Fruit fly (Drosophila melanogaster) Kc167 (cell line): ENCODE data around the gene t-Grip84.

Experiments used
- Myc ChIP-seq: fragments of >200 bp; optimal IDR thresholded peaks from 2 replicates; lab custom pipeline; 2017; ENCODE audit warnings: missing external identifiers
- Sin3A ChIP-seq: fragments of >200 bp; optimal IDR thresholded peaks from 2 replicates; lab custom pipeline; 2018; ENCODE audit warnings: missing external identifiers
- h ChIP-seq: fragments of >200 bp; optimal IDR thresholded peaks from 3 replicates; lab custom pipeline; 2018; ENCODE audit warnings: missing external identifiers
- insv ChIP-seq: fragments of >200 bp; optimal IDR thresholded peaks from 3 replicates; lab custom pipeline; 2018; ENCODE audit warnings: missing external identifiers
- psq ChIP-seq: fragments of >200 bp; optimal IDR thresholded peaks from 2 replicates; lab custom pipeline; 2017; ENCODE audit warnings: missing external identifiers
- ttk ChIP-seq: sonication (Bioruptor generic); optimal IDR thresholded peaks from 2 replicates; lab custom pipeline; 2017; ENCODE audit warnings: missing external identifiers

Gene t-Grip84

DNA sequence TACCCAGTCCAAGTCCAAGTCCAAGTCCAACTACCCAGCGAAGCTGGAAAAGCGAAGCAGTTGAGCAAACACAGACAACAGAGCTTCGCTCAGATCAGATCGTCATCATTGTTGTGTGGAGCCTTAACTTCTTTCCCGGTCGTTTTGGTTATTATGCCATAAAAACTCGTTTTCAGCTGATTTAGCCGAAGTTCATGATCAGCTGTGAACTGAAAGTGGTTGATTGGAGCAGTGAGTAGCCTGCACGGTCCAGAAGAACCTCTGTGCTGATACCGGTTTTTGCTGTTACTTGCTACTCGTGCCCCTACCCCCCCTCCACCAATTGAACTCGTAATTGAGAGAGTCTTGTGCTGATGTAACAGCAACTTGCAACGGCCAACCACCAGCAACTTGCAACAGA, 19.7 kb upstream of the t-Grip84 start:
- TF ChIP-seq h (no peak), Sin3A (no peak), ttk (no peak), insv (no peak), psq (lab: Kevin White, UChicago) (no peak), Myc (lab: Kevin White, UChicago) (no peak)

DNA sequence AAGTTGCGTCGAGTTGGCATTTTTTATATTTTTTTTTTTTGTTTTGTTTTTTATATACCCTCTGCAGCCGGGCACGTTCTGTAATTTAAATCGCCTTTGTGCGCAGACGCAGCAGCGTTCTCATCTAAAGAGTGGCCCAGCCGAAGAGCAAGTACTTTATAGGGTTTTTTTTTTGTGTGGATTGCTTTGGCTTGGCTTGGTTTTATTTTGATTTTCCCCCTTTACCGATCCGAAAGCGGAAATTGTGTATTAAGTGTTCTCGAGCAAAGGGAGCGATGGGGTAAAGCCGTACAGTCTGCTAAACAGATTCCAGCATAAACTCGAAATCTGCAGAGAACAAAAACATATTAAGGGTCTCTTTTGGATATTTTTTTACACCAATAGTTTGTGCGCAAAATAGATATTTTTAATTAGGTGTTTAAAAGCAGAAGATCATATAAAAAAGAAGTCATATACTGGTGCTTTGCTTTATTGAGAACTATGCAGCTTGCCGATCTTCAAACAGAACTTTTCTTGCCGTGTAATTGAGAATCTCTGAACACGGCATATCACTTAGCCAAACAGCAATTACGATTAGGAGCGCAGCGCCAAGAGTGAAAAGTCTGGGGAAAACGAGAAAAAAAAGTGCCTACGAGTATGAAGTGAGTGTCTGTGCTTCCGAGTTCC, 15.7 kb upstream of the t-Grip84 start:
- TF ChIP-seq ttk (no peak), h (no peak), Myc (lab: Kevin White, UChicago) (no peak), Sin3A (no peak)

DNA sequence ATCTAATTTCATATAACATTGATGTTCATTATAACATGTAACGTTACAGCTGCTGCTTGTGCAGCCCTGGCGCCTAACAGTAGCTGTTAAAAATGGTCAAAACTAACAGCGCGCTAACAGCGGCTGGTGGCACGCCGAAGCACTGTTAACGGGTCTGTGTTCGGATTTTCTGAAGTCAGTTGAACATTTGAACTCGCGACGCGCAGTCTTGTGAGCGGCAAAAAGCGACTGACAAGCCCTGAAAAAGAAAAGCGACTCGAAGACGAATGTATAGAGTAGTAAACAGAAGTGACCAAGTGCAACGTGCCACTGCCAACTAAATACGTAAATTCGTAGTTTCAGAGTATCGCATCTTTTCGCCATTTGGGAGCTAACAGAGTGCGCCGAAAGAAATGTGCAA, 14.1 kb upstream of the t-Grip84 start:
- TF ChIP-seq psq (lab: Kevin White, UChicago) (no peak), insv (no peak), Myc (lab: Kevin White, UChicago) (no peak), ttk (no peak), Sin3A (no peak), h (no peak)

DNA sequence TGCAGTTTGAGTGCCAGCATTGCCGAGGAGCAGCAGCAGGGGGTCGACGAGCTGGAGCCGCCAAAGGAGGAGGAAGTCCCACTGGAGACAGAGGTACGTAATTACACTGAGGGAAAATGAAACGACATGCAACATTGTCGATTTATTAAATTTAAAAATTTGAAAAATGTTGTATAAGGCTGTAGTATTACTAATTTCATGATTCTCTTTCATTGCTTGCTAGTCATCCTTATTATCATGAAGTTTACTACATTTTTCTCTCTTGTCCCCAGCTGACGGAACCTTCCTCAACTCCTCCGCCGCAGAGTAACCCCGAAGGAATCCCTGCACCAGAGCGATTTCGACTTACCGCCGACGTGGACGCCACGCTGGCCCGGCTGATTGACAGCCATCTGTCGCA, 12.6 kb upstream of the t-Grip84 start:
- TF ChIP-seq Sin3A, result no peak

DNA sequence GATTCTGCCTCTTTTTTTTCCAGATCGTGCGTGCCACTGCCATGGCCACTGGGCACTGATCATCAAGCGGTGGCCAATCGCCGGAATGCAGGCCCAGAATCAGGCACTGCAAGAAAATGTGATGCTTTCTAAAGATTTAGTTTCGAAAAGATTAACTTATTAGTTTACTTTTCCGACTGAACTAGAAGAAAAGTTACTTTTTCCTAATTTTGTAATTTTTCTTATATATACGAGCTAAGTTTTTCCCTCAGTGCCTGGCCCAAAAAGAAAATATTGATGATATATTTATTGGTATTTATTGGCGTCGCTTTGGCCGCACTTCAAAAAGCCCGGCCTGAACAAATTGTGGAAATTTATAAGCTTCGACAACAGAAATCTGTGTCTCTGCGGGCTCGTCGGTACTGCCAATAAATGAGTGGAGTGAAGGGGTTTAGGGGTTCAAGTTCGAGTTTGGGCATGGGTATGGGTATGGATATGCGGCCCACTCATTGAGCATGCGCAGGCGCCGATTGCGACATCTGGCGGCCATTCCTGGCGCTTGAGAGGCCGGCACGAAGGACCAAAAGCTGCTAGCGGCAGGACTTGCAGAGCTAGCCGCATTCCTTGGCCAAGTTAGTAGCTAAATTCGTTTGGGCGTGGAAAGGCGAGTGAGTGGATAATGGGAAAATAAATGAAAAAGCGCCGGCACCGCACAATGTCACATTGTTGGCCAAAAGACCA, 10.5 kb upstream of the t-Grip84 start:
- TF ChIP-seq Sin3A (no peak), psq (lab: Kevin White, UChicago) (no peak), insv (no peak), h (no peak), Myc (lab: Kevin White, UChicago) (no peak), ttk (no peak)

DNA sequence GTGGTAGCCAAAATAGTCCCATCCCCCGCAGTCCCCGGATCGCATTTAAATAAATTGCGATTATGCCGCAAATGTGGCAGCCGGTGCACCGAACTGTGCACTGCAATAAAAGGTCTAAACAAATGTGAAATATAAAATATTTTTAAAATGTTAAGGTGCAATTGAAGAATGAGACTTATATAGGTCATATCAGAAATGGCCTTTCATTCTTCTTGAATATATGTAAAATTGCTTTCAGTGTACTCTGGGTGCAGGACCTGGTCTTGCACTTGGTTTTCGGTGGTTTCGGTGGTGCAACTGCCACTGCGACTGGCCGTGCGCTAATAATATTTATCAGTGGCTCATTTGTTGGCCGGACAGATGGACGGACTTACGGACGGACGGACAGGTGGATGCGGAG, 7.5 kb upstream of the t-Grip84 start:
- TF ChIP-seq psq (lab: Kevin White, UChicago), result no peak
- no peak for TF ChIP-seq h

DNA sequence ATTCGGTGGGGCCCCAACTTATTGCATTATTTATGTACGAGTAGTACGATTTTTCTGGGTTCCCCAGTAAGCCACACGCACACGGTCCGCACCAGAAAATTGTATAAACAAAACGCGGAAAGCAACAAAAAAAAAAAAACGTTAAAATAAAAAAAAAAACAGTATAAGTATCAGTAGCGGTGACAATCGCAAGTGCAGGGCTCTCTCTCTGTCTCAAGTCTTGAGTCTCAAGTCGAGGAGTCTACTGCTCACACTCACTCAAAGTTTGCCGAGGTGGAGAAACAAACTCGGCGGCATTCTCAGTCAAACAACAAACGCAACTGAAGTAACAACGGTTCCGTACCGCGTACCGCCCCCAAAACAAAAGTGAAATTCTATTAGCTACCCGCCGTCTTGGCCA, 2.0 kb upstream of the t-Grip84 start, which contains the start of gene Pura:
Gene Pura, plus strand, starts transcription at position 301 of the 400 bp plus-strand sequence.
- TF ChIP-seq ttk, result no peak
- TF ChIP-seq psq (lab: Kevin White, UChicago), result no peak
- no peak for TF ChIP-seq h
- no peak for TF ChIP-seq Sin3A
- no peak for TF ChIP-seq insv
- TF ChIP-seq Myc (lab: Kevin White, UChicago), result no peak

DNA sequence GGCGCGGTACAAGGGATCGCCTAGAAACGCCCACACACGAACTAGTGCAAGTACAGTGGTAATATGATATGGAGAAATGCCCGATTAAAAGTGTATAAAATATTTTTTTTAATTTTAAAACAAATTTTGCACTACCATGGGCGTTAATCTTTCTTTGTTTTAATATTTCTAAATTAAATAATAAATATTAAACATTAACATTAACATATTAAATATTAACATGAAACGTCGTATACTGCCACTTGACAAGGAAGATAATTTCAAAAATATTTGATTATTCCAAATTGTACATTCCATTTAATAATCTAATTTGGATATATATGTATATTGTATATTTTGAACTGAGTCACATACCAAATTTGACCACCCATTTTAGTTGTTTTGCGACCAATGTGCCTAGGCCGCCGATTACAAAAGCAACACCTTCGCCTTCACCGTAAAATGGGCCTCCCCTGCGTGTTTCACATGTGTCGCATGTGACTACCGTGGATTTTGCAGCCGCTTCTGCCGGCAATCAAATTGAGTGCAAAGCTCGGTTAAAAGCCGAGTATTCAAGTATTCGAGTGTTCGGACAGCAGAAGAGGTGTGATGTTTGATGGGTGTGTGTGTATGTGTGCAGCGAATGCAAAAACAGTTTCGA, 1.4 kb upstream of the t-Grip84 start:
- TF ChIP-seq Sin3A (no peak), psq (lab: Kevin White, UChicago) (no peak), Myc (lab: Kevin White, UChicago) (no peak), h (no peak), ttk (no peak), insv (no peak)

DNA sequence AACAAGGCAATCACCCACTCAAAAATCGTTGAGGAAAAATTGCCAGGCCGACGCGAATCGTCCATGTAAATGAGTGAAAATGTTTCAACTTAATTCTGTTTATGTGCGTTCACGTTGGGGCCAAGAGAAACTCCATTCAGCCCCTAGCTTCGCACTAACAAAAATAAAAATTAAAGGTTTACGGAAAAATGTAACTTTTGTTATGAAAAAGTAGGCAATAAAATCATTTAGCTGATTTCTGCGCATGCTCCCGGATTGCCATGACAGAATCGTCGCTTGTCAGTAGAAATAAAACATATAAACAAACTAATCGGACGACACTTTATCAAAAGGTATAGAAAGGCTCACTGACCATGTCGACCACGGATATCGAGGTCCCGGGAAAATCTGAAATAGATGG, 7.6 kb downstream of the t-Grip84 start, which contains the start of gene mmm:
Gene mmm, plus strand, starts transcription at position 301 of the 400 bp plus-strand sequence.
- TF ChIP-seq psq (lab: Kevin White, UChicago), result no peak
- no peak for TF ChIP-seq h
- no peak for TF ChIP-seq insv
- TF ChIP-seq Myc (lab: Kevin White, UChicago), result no peak
- TF ChIP-seq Sin3A, result no peak
- TF ChIP-seq ttk, result no peak

DNA sequence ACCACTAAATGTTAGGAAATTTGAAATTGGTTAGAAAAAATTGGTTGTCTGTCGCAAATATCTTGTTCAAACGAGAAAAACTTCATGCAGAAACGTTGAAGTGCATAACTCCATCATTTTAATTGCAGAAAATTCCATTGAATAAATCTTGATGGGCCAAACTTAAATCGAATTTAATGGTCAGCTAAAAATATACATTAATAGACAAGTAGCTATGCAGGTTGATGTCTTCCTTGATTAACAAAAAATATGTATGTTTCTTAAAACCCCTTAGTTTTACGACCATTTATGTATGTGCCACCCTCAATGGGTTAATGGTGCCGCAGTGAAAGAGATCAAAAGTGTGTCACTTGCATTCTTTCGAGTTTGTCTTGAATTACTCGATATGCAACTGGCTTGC, 17.9 kb downstream of the t-Grip84 start:
- TF ChIP-seq psq (lab: Kevin White, UChicago) (no peak), insv (no peak), ttk (no peak), Sin3A (no peak), Myc (lab: Kevin White, UChicago) (no peak), h (no peak)

DNA sequence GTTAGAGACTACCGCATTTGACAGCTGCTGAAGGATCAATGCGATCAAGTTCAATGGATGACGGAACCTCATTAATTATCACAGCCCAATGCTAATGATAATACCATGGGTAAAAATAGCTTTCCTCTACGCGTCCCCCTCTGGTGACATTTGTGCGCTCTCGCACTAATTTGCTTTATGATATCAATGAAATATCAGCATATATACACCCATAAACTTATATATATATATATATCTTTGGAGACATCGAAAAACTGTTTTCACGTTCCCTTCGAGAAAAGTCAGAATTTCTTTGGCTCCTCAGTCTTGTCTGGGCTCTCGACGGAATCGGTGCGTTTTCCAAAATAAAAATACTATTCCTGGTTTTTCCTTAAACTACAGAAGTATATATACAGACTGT, 28.5 kb downstream of the t-Grip84 start, which contains the start of gene frac:
Gene frac, plus strand, starts transcription at position 301 of the 400 bp plus-strand sequence.
- TF ChIP-seq Sin3A, result no peak
- no peak for TF ChIP-seq ttk
- no peak for TF ChIP-seq insv
- TF ChIP-seq psq (lab: Kevin White, UChicago), result no peak
- no peak for TF ChIP-seq h
- no peak for TF ChIP-seq Myc (lab: Kevin White, UChicago)

DNA sequence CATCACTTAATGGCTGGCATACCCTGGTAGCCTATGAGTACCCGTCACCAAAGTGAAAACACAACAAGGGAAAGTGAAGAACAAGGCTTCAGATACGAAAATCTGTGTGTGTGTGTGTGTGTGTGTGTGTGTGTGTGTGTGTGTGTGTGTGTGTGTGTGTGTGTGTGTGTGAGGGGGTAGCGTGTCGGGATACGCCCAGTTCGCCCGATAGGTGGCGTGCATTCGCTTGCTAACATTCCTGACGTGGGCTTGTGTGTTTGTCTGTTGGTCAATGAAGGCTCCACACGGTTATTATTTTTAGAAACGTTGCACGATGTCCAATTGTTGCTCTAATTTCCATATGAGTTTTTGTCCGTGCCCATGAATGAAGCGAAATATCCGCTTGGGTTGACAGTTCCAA, 30.2 kb downstream of the t-Grip84 start:
- TF ChIP-seq Myc (lab: Kevin White, UChicago), result no peak
- no peak for TF ChIP-seq Sin3A
- TF ChIP-seq h, result no peak
- no peak for TF ChIP-seq insv
- no peak for TF ChIP-seq ttk
- no peak for TF ChIP-seq psq (lab: Kevin White, UChicago)

DNA sequence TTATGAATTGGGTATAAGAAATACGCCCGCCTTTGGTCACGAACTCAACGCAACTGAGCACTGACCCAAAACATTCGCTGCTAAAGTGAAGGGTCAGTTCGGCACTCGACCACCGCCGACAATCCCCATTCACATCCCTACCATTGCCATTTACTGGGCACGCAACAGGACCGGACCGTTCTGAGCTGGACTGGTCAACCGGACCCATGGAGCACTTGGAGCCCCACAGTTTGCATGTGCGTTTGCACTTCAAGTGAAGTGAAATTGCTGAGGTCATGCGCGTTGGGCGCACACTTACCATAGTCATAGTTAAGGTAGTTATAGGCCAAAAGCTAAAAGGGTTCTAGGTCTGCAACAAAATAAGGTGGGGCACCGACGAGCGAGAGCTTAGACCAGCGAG, 30.9 kb downstream of the t-Grip84 start, which contains the start of gene CG14837:
Gene CG14837, minus strand, starts transcription at position 101 of the 400 bp plus-strand sequence.
- TF ChIP-seq h (no peak), psq (lab: Kevin White, UChicago) (no peak), insv (no peak), Myc (lab: Kevin White, UChicago) (no peak), Sin3A (no peak), ttk (no peak)
